Fruit fly (Drosophila melanogaster) whole organism, embryonic: ENCODE results near the gene CG7512.

ENCODE experiments used
- C15 ChIP-seq: fragments of 200-800 bp; sonication (Bioruptor generic); IDR thresholded peaks from 3 replicates; pipeline ENCODE4 v1.3.6; 2022; ENCODE audit warnings: missing biosample characterization, missing genetic modification characterization
- CG10321 ChIP-seq: fragments of 200-800 bp; sonication (Bioruptor generic); IDR thresholded peaks from 2 replicates; pipeline ENCODE4 v1.3.6; 2022; ENCODE audit warnings: missing biosample characterization, missing genetic modification characterization
- CG10543 ChIP-seq: fragments of 200-800 bp; sonication (Bioruptor generic); optimal IDR thresholded peaks from 3 replicates; lab custom pipeline; 2017; ENCODE audit warnings: missing biosample characterization, mild to moderate bottlenecking, missing genetic modification characterization, moderate library complexity
- CG13894 ChIP-seq: fragments of 200-800 bp; sonication (Bioruptor generic); optimal IDR thresholded peaks from 3 replicates; lab custom pipeline; 2018; ENCODE audit warnings: missing biosample characterization, mild to moderate bottlenecking, missing genetic modification characterization, moderate library complexity
- CG14014 ChIP-seq: fragments of 200-800 bp; sonication (Bioruptor generic); IDR thresholded peaks from 2 replicates; pipeline ENCODE4 v1.3.6; 2022; ENCODE audit warnings: missing biosample characterization, missing genetic modification characterization
- CG14050 ChIP-seq: fragments of 200-800 bp; sonication (Bioruptor generic); IDR thresholded peaks from 3 replicates; pipeline ENCODE4 v1.3.6; 2022; ENCODE audit warnings: missing biosample characterization, missing genetic modification characterization
- CG14441 ChIP-seq: fragments of 200-800 bp; sonication (Bioruptor generic); IDR thresholded peaks from 2 replicates; pipeline ENCODE4 v1.3.6; 2022; ENCODE audit warnings: missing biosample characterization, missing genetic modification characterization
- CG17361 ChIP-seq: fragments of 200-800 bp; sonication (Bioruptor generic); IDR thresholded peaks from 3 replicates; pipeline ENCODE4 v1.3.6; 2022; ENCODE audit warnings: missing biosample characterization, missing genetic modification characterization
- CG17385 ChIP-seq: fragments of 200-800 bp; sonication (Bioruptor generic); optimal IDR thresholded peaks from 3 replicates; lab custom pipeline; 2018; ENCODE audit warnings: missing biosample characterization, mild to moderate bottlenecking, missing genetic modification characterization
- CG2120 ChIP-seq: fragments of 200-800 bp; sonication (Bioruptor generic); optimal IDR thresholded peaks from 3 replicates; lab custom pipeline; 2016; ENCODE audit warnings: missing biosample characterization, missing genetic modification characterization
- CG32532 ChIP-seq: fragments of 200-800 bp; sonication (Bioruptor generic); IDR thresholded peaks from 2 replicates; pipeline ENCODE4 v1.3.6; 2022; ENCODE audit warnings: missing biosample characterization, missing genetic modification characterization
- CG34376 ChIP-seq: fragments of 200-800 bp; sonication (Bioruptor generic); optimal IDR thresholded peaks from 2 replicates; lab custom pipeline; 2018; ENCODE audit warnings: missing biosample characterization, mild to moderate bottlenecking, missing genetic modification characterization
- CG3726 ChIP-seq: fragments of 200-800 bp; sonication (Bioruptor generic); IDR thresholded peaks from 3 replicates; pipeline ENCODE4, ENCODE4 v1.3.6; 2022; ENCODE audit warnings: missing biosample characterization, missing genetic modification characterization
- CG6765 ChIP-seq: fragments of 200-800 bp; sonication (Bioruptor generic); optimal IDR thresholded peaks from 3 replicates; lab custom pipeline; 2017; ENCODE audit warnings: missing biosample characterization, mild to moderate bottlenecking, missing genetic modification characterization
- CG7987 ChIP-seq: fragments of 200-800 bp; sonication (Bioruptor generic); optimal IDR thresholded peaks from 2 replicates; lab custom pipeline; 2018; ENCODE audit warnings: missing biosample characterization, mild to moderate bottlenecking, missing genetic modification characterization, moderate library complexity
- CG8765 ChIP-seq: fragments of 200-800 bp; sonication (Bioruptor generic); IDR thresholded peaks from 2 replicates; pipeline ENCODE4 v1.3.6; 2022; ENCODE audit warnings: missing biosample characterization, missing genetic modification characterization
- CG9817 ChIP-seq: fragments of 200-800 bp; sonication (Bioruptor generic); optimal IDR thresholded peaks from 2 replicates; lab custom pipeline; 2018; ENCODE audit warnings: missing biosample characterization, mild to moderate bottlenecking, missing genetic modification characterization, moderate library complexity
- CG9876 ChIP-seq: fragments of 200-800 bp; sonication (Bioruptor generic); optimal IDR thresholded peaks from 2 replicates; lab custom pipeline; 2016; ENCODE audit warnings: missing biosample characterization, missing genetic modification characterization
- CTCF ChIP-seq: fragments of 200-800 bp; sonication (Bioruptor generic); optimal IDR thresholded peaks from 2 replicates; lab custom pipeline; 2017; ENCODE audit warnings: missing biosample characterization, mild to moderate bottlenecking, missing genetic modification characterization, moderate library complexity
- Drgx ChIP-seq: fragments of 200-800 bp; sonication (Bioruptor generic); IDR thresholded peaks from 2 replicates; pipeline ENCODE4 v1.3.6; 2022; ENCODE audit warnings: missing biosample characterization, missing genetic modification characterization
- Eip74EF ChIP-seq, 2 experiments: fragments of 200-800 bp in 1 of 2; fragments of >200 bp in 1 of 2; sonication (Bioruptor generic) in 1 of 2; optimal IDR thresholded peaks; 2 replicates each; lab custom pipeline; 2017 to 2019; ENCODE audit warnings: missing biosample characterization in 2 of 2, missing genetic modification characterization in 2 of 2, mild to moderate bottlenecking in 1 of 2, moderate library complexity in 1 of 2
- Gug ChIP-seq: fragments of 200-800 bp; sonication (Bioruptor generic); IDR thresholded peaks from 4 replicates; pipeline ENCODE4 v1.3.6; 2022; ENCODE audit warnings: missing biosample characterization, missing genetic modification characterization
- Hsf ChIP-seq: fragments of 200-800 bp; sonication (Bioruptor generic); optimal IDR thresholded peaks from 3 replicates; lab custom pipeline; 2016; ENCODE audit warnings: missing biosample characterization, missing genetic modification characterization
- Med ChIP-seq: fragments of 200-800 bp; sonication (Bioruptor generic); peaks from one replicate; lab custom pipeline; 2016; ENCODE audit warnings: missing biosample characterization, missing genetic modification characterization, mild to moderate bottlenecking, inconsistent platforms, moderate library complexity
- NFAT ChIP-seq: fragments of 200-800 bp; sonication (Bioruptor generic); IDR thresholded peaks from 2 replicates; pipeline ENCODE4 v1.3.6; 2022; ENCODE audit warnings: missing biosample characterization, missing genetic modification characterization
- Vsx1 ChIP-seq: fragments of 200-800 bp; sonication (Bioruptor generic); optimal IDR thresholded peaks from 2 replicates; lab custom pipeline; 2017; ENCODE audit warnings: missing biosample characterization, mild to moderate bottlenecking, missing genetic modification characterization, missing genetic modification reagents
- Xrp1 ChIP-seq: fragments of 200-800 bp; sonication (Bioruptor generic); IDR thresholded peaks from 2 replicates; pipeline ENCODE4 v1.3.6; 2022; ENCODE audit warnings: missing biosample characterization, missing genetic modification characterization
- abd-A ChIP-seq: fragments of 200-800 bp; sonication (Bioruptor generic); optimal IDR thresholded peaks from 3 replicates; lab custom pipeline; 2019; ENCODE audit warnings: missing biosample characterization, mild to moderate bottlenecking, missing genetic modification characterization, moderate library complexity
- bcd ChIP-seq: fragments of 200-800 bp; sonication (Bioruptor generic); optimal IDR thresholded peaks from 2 replicates; lab custom pipeline; 2017; ENCODE audit warnings: missing biosample characterization, mild to moderate bottlenecking, missing genetic modification characterization
- cg ChIP-seq: fragments of 200-800 bp; sonication (Bioruptor generic); optimal IDR thresholded peaks from 3 replicates; lab custom pipeline; 2019; ENCODE audit warnings: missing biosample characterization, mild to moderate bottlenecking, missing genetic modification characterization, moderate library complexity
- chm ChIP-seq: fragments of 200-800 bp; sonication (Bioruptor generic); IDR thresholded peaks from 2 replicates; pipeline ENCODE4 v1.3.6; 2022; ENCODE audit warnings: missing biosample characterization, missing genetic modification characterization
- ci ChIP-seq: fragments of 200-800 bp; sonication (Bioruptor generic); IDR thresholded peaks from 3 replicates; pipeline ENCODE4 v1.3.6; 2022; ENCODE audit warnings: missing biosample characterization, missing genetic modification characterization
- crp ChIP-seq, 2 experiments: fragments of 200-800 bp; sonication (Bioruptor generic); optimal IDR thresholded peaks; 2 replicates in 1 of 2; 3 replicates in 1 of 2; lab custom pipeline; 2017; ENCODE audit warnings: missing biosample characterization in 2 of 2, missing genetic modification characterization in 2 of 2, mild to moderate bottlenecking in 1 of 2, moderate library complexity in 1 of 2
- dm ChIP-seq: fragments of 200-800 bp; sonication (Bioruptor generic); optimal IDR thresholded peaks from 3 replicates; lab custom pipeline; 2016; ENCODE audit warnings: missing biosample characterization, missing genetic modification characterization
- gem ChIP-seq: fragments of 200-800 bp; sonication (Bioruptor generic); optimal IDR thresholded peaks from 2 replicates; lab custom pipeline; 2019; ENCODE audit warnings: missing biosample characterization, mild to moderate bottlenecking, missing genetic modification characterization, moderate library complexity
- hbn ChIP-seq: fragments of 200-800 bp; sonication (Bioruptor generic); IDR thresholded peaks from 2 replicates; pipeline ENCODE4 v1.3.6; 2022; ENCODE audit warnings: missing biosample characterization, missing genetic modification characterization; ENCODE audit not compliant: partially characterized antibody
- insv ChIP-seq, 2 experiments: fragments of 200-800 bp; sonication (Bioruptor generic); optimal IDR thresholded peaks; 3 replicates each; lab custom pipeline; 2016 to 2018; ENCODE audit warnings: missing biosample characterization in 2 of 2, missing genetic modification characterization in 2 of 2
- kay ChIP-seq: fragments of 200-800 bp; sonication (Bioruptor generic); optimal IDR thresholded peaks from 2 replicates; lab custom pipeline; 2016; ENCODE audit warnings: missing biosample characterization, missing genetic modification characterization
- oc ChIP-seq: fragments of 200-800 bp; sonication (Bioruptor generic); optimal IDR thresholded peaks from 2 replicates; lab custom pipeline; 2018; ENCODE audit warnings: missing biosample characterization, mild to moderate bottlenecking, missing genetic modification characterization, moderate library complexity
- pho ChIP-seq: fragments of 200-800 bp; sonication (Bioruptor generic); optimal IDR thresholded peaks from 2 replicates; lab custom pipeline; 2016; ENCODE audit warnings: missing biosample characterization, missing genetic modification characterization
- row ChIP-seq: fragments of 200-800 bp; sonication (Bioruptor generic); IDR thresholded peaks from 3 replicates; pipeline ENCODE4 v1.3.6; 2022; ENCODE audit warnings: missing biosample characterization, missing genetic modification characterization

The CG7512 gene

dm6 chr3L:11536767-11537419 lies 23.4 kb downstream of the CG7512 start (continued):
- TF ChIP-seq Xrp1 (GFP tag; lab: Robert Waterston, UW) (peak; percentile 16; the same call in 1 of the 2 replicates), ci (GFP tag; lab: Robert Waterston, UW) (peak; percentile 55; the same call in 2 of the 3 replicates), Gug (GFP tag; lab: Robert Waterston, UW) (no peak), CG6765 (no peak), CG34376 (GFP tag; lab: Kevin White, UChicago) (no peak), abd-A (peak; percentile 62), CG10321 (GFP tag; lab: Robert Waterston, UW) (no peak), cg (GFP tag; lab: Kevin White, UChicago) (peak; percentile 65), hbn (GFP tag; lab: Robert Waterston, UW) (no peak), CG2120 (GFP tag; lab: Kevin White, UChicago) (peak; percentile 33), pho (GFP tag; lab: Kevin White, UChicago) (no peak), CG14441 (GFP tag; lab: Robert Waterston, UW) (0 out of 2 replicates have a peak, but pooled peaks have one; percentile 8), CG14014 (GFP tag; lab: Robert Waterston, UW) (peak; percentile 25; the same call in 1 of the 2 replicates), CG17361 (GFP tag; lab: Robert Waterston, UW) (no peak), dm (no peak), CG32532 (0 out of 2 replicates have a peak, but pooled peaks have one; percentile 9), row (GFP tag; lab: Robert Waterston, UW) (peak; percentile 17; the same call in 2 of the 3 replicates), CG8765 (no peak), insv (GFP tag; optimal IDR thresholded peaks at IDR 0.05; lab: Kevin White, UChicago) (no peak), Eip74EF (GFP tag; optimal IDR thresholded peaks at IDR 0.05; lab: Kevin White, UChicago) (peak in 1 of 2 experiments; percentile 4), chm (GFP tag; lab: Robert Waterston, UW) (no peak), oc (tag; lab: Kevin White, UChicago) (peak; percentile 23), CG9817 (tag; lab: Kevin White, UChicago) (no peak), bcd (peak; percentile 2), NFAT (peak; percentile 47), CG13894 (tag; lab: Kevin White, UChicago) (peak; percentile 36), CG7987 (GFP tag; lab: Kevin White, UChicago) (no peak), CG14050 (GFP tag; lab: Robert Waterston, UW) (no peak), kay (GFP tag; lab: Kevin White, UChicago) (peak; percentile 79), CG17385 (GFP tag; lab: Kevin White, UChicago) (no peak), CTCF (GFP tag; lab: Kevin White, UChicago) (no peak), Med (GFP tag; lab: Kevin White, UChicago) (peak; percentile 77), CG3726 (GFP tag; lab: Robert Waterston, UW) (no peak), CG10543 (GFP tag; lab: Kevin White, UChicago) (peak; percentile 15), Drgx (0 out of 2 replicates have a peak, but pooled peaks have one; percentile 23), crp (GFP tag; optimal IDR thresholded peaks at IDR 0.05; lab: Kevin White, UChicago) (peak in 1 of 2 experiments; percentile 17), gem (tag; lab: Kevin White, UChicago) (peak; percentile 15), C15 (GFP tag; lab: Robert Waterston, UW) (no peak), Vsx1 (GFP tag; lab: Kevin White, UChicago) (peak; percentile 14), Hsf (GFP tag; lab: Kevin White, UChicago) (no peak), CG9876 (no peak)
